Worm (Caenorhabditis elegans): Measurements from ENCODE around the gene let-99.

DNA sequence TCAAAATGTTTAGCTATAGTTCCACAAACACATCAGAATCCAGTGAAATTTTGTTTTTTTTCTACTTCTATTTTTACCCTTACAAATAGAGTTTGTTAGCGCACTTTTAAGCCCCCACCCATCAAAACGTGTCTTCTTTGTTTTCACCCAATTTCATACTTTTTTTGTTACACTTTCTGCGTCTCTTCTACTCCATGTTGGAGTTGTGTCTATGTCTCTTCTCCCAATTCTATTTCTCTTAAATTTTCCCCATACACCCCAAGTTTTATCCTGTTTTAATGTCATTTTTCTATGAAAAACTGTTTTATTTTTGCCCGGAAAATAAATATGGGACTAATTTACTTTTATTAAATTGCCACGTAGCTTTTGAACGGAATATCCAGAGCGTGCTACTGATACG is 22.2 kb upstream of the let-99 start:
- no peak for TF ChIP-seq klf-2 (GFP tag; conservative IDR thresholded peaks at IDR 0.05)
- TF ChIP-seq ztf-29 (GFP tag; IDR thresholded peaks at IDR 0.05): no peak
- TF ChIP-seq ref-1 (GFP tag; conservative IDR thresholded peaks at IDR 0.05): no peak
- TF ChIP-seq T22C8.4 (GFP tag; IDR thresholded peaks at IDR 0.05): no peak
- TF ChIP-seq flt-1 (GFP tag; IDR thresholded peaks at IDR 0.05): no peak
- TF ChIP-seq ztf-23 (GFP tag; IDR thresholded peaks at IDR 0.05): no peak
- no peak for TF ChIP-seq med-1 (GFP tag; optimal IDR thresholded peaks at IDR 0.05; ENCODE audit: insufficient read depth)

Data from whole organism, midembryonic.